Worm (Caenorhabditis elegans) whole organism, L4/young adult: ENCODE measurements around the gene C05C10.3.

Experiments used
- W03F9.2 ChIP-seq: fragments of 150-350 bp; optimal IDR thresholded peaks from 2 replicates; lab custom pipeline; 2014; ENCODE audit warnings: missing biosample characterization, missing genetic modification characterization
- dao-5 ChIP-seq: sonication (generic microtip); optimal IDR thresholded peaks from 2 replicates; lab custom pipeline; 2016; ENCODE audit warnings: missing genotype, missing genetic modification characterization, moderate library complexity, missing compliant biosample characterization
- him-1 ChIP-seq: sonication (generic microtip); optimal IDR thresholded peaks from 2 replicates; lab custom pipeline; 2016; ENCODE audit warnings: missing genotype, missing genetic modification reagents, missing genetic modification characterization, missing compliant biosample characterization

ce11 chrII:9984866-9985336 is 48.2 kb upstream of the C05C10.3 start:
- no peak for TF ChIP-seq W03F9.2 (tag; lab: Kevin White, UChicago)
- TF ChIP-seq him-1 (tag; lab: Kevin White, UChicago) = no peak
- TF ChIP-seq dao-5 (tag; lab: Kevin White, UChicago) = no peak
